Worm (Caenorhabditis elegans) whole organism, L2 larva: ENCODE results near the gene arid-1.
A peak's percentile ranks its signal among the peaks of the same experiment; 100 is the strongest.

Experiments used
- C34F6.9 ChIP-seq: fragments of 150-350 bp; optimal IDR thresholded peaks from 2 replicates; lab custom pipeline; 2014; ENCODE audit warnings: missing biosample characterization, missing genetic modification characterization
- F13H6.1 ChIP-seq: sonication (generic microtip); optimal IDR thresholded peaks from 2 replicates; lab custom pipeline; 2016; ENCODE audit warnings: missing genetic modification characterization, missing compliant biosample characterization
- R02D3.7 ChIP-seq: fragments of 150-350 bp; optimal IDR thresholded peaks from 2 replicates; lab custom pipeline; 2014; ENCODE audit warnings: missing biosample characterization, missing genetic modification characterization
- Y55F3AM.14 ChIP-seq: fragments of 200-800 bp; sonication (Bioruptor generic); optimal IDR thresholded peaks from 2 replicates; lab custom pipeline; 2018; ENCODE audit warnings: mild to moderate bottlenecking, missing genetic modification characterization, missing compliant biosample characterization
- ZK546.5 ChIP-seq: sonication (generic microtip); optimal IDR thresholded peaks from 2 replicates; lab custom pipeline; 2017; ENCODE audit warnings: missing biosample characterization, missing genetic modification characterization
- alr-1 ChIP-seq: fragments of 150-350 bp; optimal IDR thresholded peaks from 2 replicates; lab custom pipeline; 2014; ENCODE audit warnings: missing biosample characterization, missing genetic modification characterization
- aly-2 ChIP-seq: fragments of 150-350 bp; optimal IDR thresholded peaks from 2 replicates; lab custom pipeline; 2014; ENCODE audit warnings: missing biosample characterization, missing genetic modification characterization
- blmp-1 ChIP-seq: sonication (generic microtip); optimal IDR thresholded peaks from 2 replicates; lab custom pipeline; 2017; ENCODE audit warnings: missing genetic modification characterization, mild to moderate bottlenecking, missing compliant biosample characterization, antibody characterized with exemption, moderate library complexity; ENCODE audit not compliant: insufficient read depth
- ceh-16 ChIP-seq: fragments of 150-350 bp; optimal IDR thresholded peaks from 2 replicates; lab custom pipeline; 2014; ENCODE audit warnings: missing biosample characterization, missing genetic modification characterization
- ceh-82 ChIP-seq: fragments of 150-350 bp; optimal IDR thresholded peaks from 2 replicates; lab custom pipeline; 2014; ENCODE audit warnings: missing biosample characterization, missing genetic modification characterization
- crh-2 ChIP-seq: sonication (generic microtip); optimal IDR thresholded peaks from 2 replicates; lab custom pipeline; 2017; ENCODE audit warnings: missing biosample characterization, missing genetic modification characterization
- egl-27 ChIP-seq: sonication (generic microtip); optimal IDR thresholded peaks from 3 replicates; lab custom pipeline; 2017; ENCODE audit warnings: missing biosample characterization, missing genetic modification reagents, missing genetic modification characterization
- elt-1 ChIP-seq: fragments of 150-350 bp; optimal IDR thresholded peaks from 2 replicates; lab custom pipeline; 2014; ENCODE audit warnings: missing biosample characterization, missing genetic modification characterization
- elt-3 ChIP-seq: sonication (generic microtip); optimal IDR thresholded peaks from 2 replicates; lab custom pipeline; 2017; ENCODE audit warnings: missing biosample characterization, missing genetic modification characterization
- fos-1 ChIP-seq: fragments of 150-350 bp; optimal IDR thresholded peaks from 2 replicates; lab custom pipeline; 2014; ENCODE audit warnings: missing biosample characterization, missing genetic modification characterization
- gmeb-1 ChIP-seq: fragments of 150-350 bp; optimal IDR thresholded peaks from 2 replicates; lab custom pipeline; 2014; ENCODE audit warnings: missing biosample characterization, missing genetic modification characterization
- lin-13 ChIP-seq: fragments of 150-350 bp; optimal IDR thresholded peaks from 2 replicates; lab custom pipeline; 2014; ENCODE audit warnings: missing biosample characterization, missing genetic modification reagents, missing genetic modification characterization
- lin-39 ChIP-seq: fragments of 150-350 bp; optimal IDR thresholded peaks from 2 replicates; lab custom pipeline; 2014; ENCODE audit warnings: missing biosample characterization, missing genetic modification reagents, missing genetic modification characterization
- lsy-2 ChIP-seq, 2 experiments: fragments of 150-350 bp in 1 of 2; sonication (generic microtip) in 1 of 2; optimal IDR thresholded peaks; 2 replicates each; lab custom pipeline; 2014 to 2017; ENCODE audit warnings: missing biosample characterization in 2 of 2, missing genetic modification characterization in 2 of 2
- mbf-1 ChIP-seq: sonication (generic microtip); optimal IDR thresholded peaks from 2 replicates; lab custom pipeline; 2017; ENCODE audit warnings: missing biosample characterization, missing genetic modification characterization
- mdl-1 ChIP-seq, 2 experiments: fragments of 150-350 bp in 1 of 2; sonication (generic microtip) in 1 of 2; optimal IDR thresholded peaks; 2 replicates each; lab custom pipeline; 2017; ENCODE audit warnings: missing biosample characterization in 2 of 2, missing genetic modification characterization in 2 of 2
- nhr-10 ChIP-seq: sonication (generic microtip); optimal IDR thresholded peaks from 2 replicates; lab custom pipeline; 2017; ENCODE audit warnings: missing biosample characterization, missing genetic modification characterization
- nhr-11 ChIP-seq: fragments of 150-350 bp; optimal IDR thresholded peaks from 2 replicates; lab custom pipeline; 2014; ENCODE audit warnings: missing biosample characterization, missing genetic modification characterization
- nhr-12 ChIP-seq: fragments of 150-350 bp; optimal IDR thresholded peaks from 2 replicates; lab custom pipeline; 2014; ENCODE audit warnings: missing biosample characterization, missing genetic modification characterization
- nhr-129 ChIP-seq: fragments of 150-350 bp; optimal IDR thresholded peaks from 2 replicates; lab custom pipeline; 2014; ENCODE audit warnings: missing biosample characterization, missing genetic modification characterization
- nhr-21 ChIP-seq: fragments of 150-350 bp; optimal IDR thresholded peaks from 2 replicates; lab custom pipeline; 2014; ENCODE audit warnings: missing biosample characterization, missing genetic modification characterization
- nhr-23 ChIP-seq: fragments of 150-350 bp; optimal IDR thresholded peaks from 2 replicates; lab custom pipeline; 2014; ENCODE audit warnings: missing biosample characterization, missing genetic modification reagents, missing genetic modification characterization
- nhr-237 ChIP-seq: fragments of 150-350 bp; optimal IDR thresholded peaks from 2 replicates; lab custom pipeline; 2014; ENCODE audit warnings: missing biosample characterization, missing genetic modification characterization
- nhr-6 ChIP-seq: fragments of 150-350 bp; optimal IDR thresholded peaks from 2 replicates; lab custom pipeline; 2014; ENCODE audit warnings: missing biosample characterization, missing genetic modification characterization
- nhr-77 ChIP-seq: fragments of 150-350 bp; optimal IDR thresholded peaks from 2 replicates; lab custom pipeline; 2014; ENCODE audit warnings: missing biosample characterization, missing genetic modification characterization
- peb-1 ChIP-seq: fragments of 150-350 bp; optimal IDR thresholded peaks from 2 replicates; lab custom pipeline; 2014; ENCODE audit warnings: missing biosample characterization, missing genetic modification characterization
- sem-4 ChIP-seq: fragments of 150-350 bp; optimal IDR thresholded peaks from 2 replicates; lab custom pipeline; 2014; ENCODE audit warnings: missing biosample characterization, missing genetic modification reagents, missing genetic modification characterization
- skn-1 ChIP-seq: sonication (generic microtip); optimal IDR thresholded peaks from 2 replicates; lab custom pipeline; 2017; ENCODE audit warnings: missing biosample characterization, missing genetic modification characterization
- sma-3 ChIP-seq: sonication (generic microtip); optimal IDR thresholded peaks from 2 replicates; lab custom pipeline; 2016; ENCODE audit warnings: missing genetic modification reagents, missing genetic modification characterization, missing compliant biosample characterization
- sma-9 ChIP-seq, 2 experiments: fragments of 150-350 bp in 1 of 2; sonication (generic microtip) in 1 of 2; optimal IDR thresholded peaks; 2 replicates each; lab custom pipeline; 2014 to 2016; ENCODE audit warnings: missing genetic modification characterization in 2 of 2, mild to moderate bottlenecking in 1 of 2, missing biosample characterization in 1 of 2, missing compliant biosample characterization in 1 of 2, missing genetic modification reagents in 1 of 2, moderate library complexity in 1 of 2
- snpc-4 ChIP-seq: fragments of 150-350 bp; optimal IDR thresholded peaks from 2 replicates; lab custom pipeline; 2014; ENCODE audit warnings: missing biosample characterization, missing genetic modification characterization
- unc-55 ChIP-seq: fragments of 150-350 bp; sonication (generic microtip); optimal IDR thresholded peaks from 3 replicates; lab custom pipeline; 2014; ENCODE audit warnings: missing biosample characterization, missing genetic modification reagents, missing genetic modification characterization
- unc-62 ChIP-seq: fragments of 150-350 bp; optimal IDR thresholded peaks from 2 replicates; lab custom pipeline; 2014; ENCODE audit warnings: missing biosample characterization, missing genetic modification reagents, missing genetic modification characterization
- zag-1 ChIP-seq: fragments of 150-350 bp; optimal IDR thresholded peaks from 2 replicates; lab custom pipeline; 2014; ENCODE audit warnings: missing biosample characterization, missing genetic modification characterization
- ztf-1 ChIP-seq: fragments of 200-800 bp; sonication (Bioruptor generic); conservative IDR thresholded peaks from 2 replicates; pipeline ENCODE4 v1.3.6; 2022; ENCODE audit warnings: missing genetic modification characterization, missing compliant biosample characterization
- ztf-4 ChIP-seq: fragments of 150-350 bp; optimal IDR thresholded peaks from 2 replicates; lab custom pipeline; 2014; ENCODE audit warnings: missing biosample characterization, missing genetic modification characterization

The arid-1 gene

ce11 chrV:156044-156869 is 29.7 kb upstream of the arid-1 start, which contains the start of gene ttb-1:
ttb-1 (plus strand) TSS chrV:156819.
- TF ChIP-seq elt-3 (tag; lab: Kevin White, UChicago) = no peak
- no peak for TF ChIP-seq nhr-10 (tag; lab: Kevin White, UChicago)
- no peak for TF ChIP-seq alr-1 (tag; lab: Kevin White, UChicago)
- TF ChIP-seq egl-27 = peak; percentile 7
- TF ChIP-seq ztf-1 (GFP tag; lab: Robert Waterston, UW) = no peak
- TF ChIP-seq C34F6.9 (tag; lab: Kevin White, UChicago) = peak; percentile 67
- TF ChIP-seq unc-62 (GFP tag; lab: Kevin White, UChicago) = no peak
- TF ChIP-seq sma-9 (GFP tag; optimal IDR thresholded peaks at IDR 0.05; lab: Kevin White, UChicago) = no peak
- TF ChIP-seq sma-9 (tag; optimal IDR thresholded peaks at IDR 0.05; lab: Kevin White, UChicago) = no peak
- TF ChIP-seq lin-39 (tag; lab: Kevin White, UChicago) = no peak
- TF ChIP-seq gmeb-1 = peak; percentile 94
- TF ChIP-seq nhr-77 (tag; lab: Kevin White, UChicago) = no peak
- TF ChIP-seq mbf-1 (tag; lab: Kevin White, UChicago) = no peak
- no peak for TF ChIP-seq ceh-82
- TF ChIP-seq nhr-11 (tag; lab: Kevin White, UChicago) = no peak
- TF ChIP-seq sma-3 (GFP tag; lab: Kevin White, UChicago) = peak; percentile 28
- no peak for TF ChIP-seq ZK546.5 (tag; lab: Kevin White, UChicago)
- no peak for TF ChIP-seq ztf-4 (tag; lab: Kevin White, UChicago)
- no peak for TF ChIP-seq skn-1 (tag; lab: Kevin White, UChicago)
- TF ChIP-seq nhr-23 (tag; lab: Kevin White, UChicago) = no peak
- peak; percentile 32 for TF ChIP-seq snpc-4 (tag; lab: Kevin White, UChicago)
- peak in 1 of 2 experiments; percentile 76 for TF ChIP-seq lsy-2 (tag; optimal IDR thresholded peaks at IDR 0.05; lab: Kevin White, UChicago)
- TF ChIP-seq nhr-129 (tag; lab: Kevin White, UChicago) = peak; percentile 37
- no peak for TF ChIP-seq nhr-21
- peak; percentile 66 for TF ChIP-seq unc-55 (GFP tag; lab: Kevin White, UChicago)
- no peak for TF ChIP-seq fos-1
- TF ChIP-seq nhr-237 (tag; lab: Kevin White, UChicago) = no peak
- TF ChIP-seq Y55F3AM.14 (GFP tag; lab: Kevin White, UChicago) = no peak
- TF ChIP-seq mdl-1 (tag; optimal IDR thresholded peaks at IDR 0.05; lab: Kevin White, UChicago) = no peak
- no peak for TF ChIP-seq sem-4 (tag; lab: Kevin White, UChicago)
- no peak for TF ChIP-seq nhr-12 (tag; lab: Kevin White, UChicago)
- TF ChIP-seq lin-13 (GFP tag; lab: Kevin White, UChicago) = peak; percentile 26
- no peak for TF ChIP-seq ceh-16 (tag; lab: Kevin White, UChicago)
- TF ChIP-seq F13H6.1 = peak; percentile 6
- TF ChIP-seq zag-1 (tag; lab: Kevin White, UChicago) = no peak
- TF ChIP-seq crh-2 (tag; lab: Kevin White, UChicago) = peak; percentile 40
- no peak for TF ChIP-seq R02D3.7 (tag; lab: Kevin White, UChicago)
- TF ChIP-seq, all 48 proteins: peak for 11

ce11 chrV:166687-167086 is 19.3 kb upstream of the arid-1 start, which contains the start of gene Y108G3AL.2:
Y108G3AL.2 (plus strand) TSS chrV:166987.
- no peak for TF ChIP-seq mbf-1 (tag; lab: Kevin White, UChicago)
- TF ChIP-seq mdl-1 (tag; optimal IDR thresholded peaks at IDR 0.05; lab: Kevin White, UChicago) = no peak

ce11 chrV:172110-172509 is 13.9 kb upstream of the arid-1 start, which contains the start of gene cfap-36:
cfap-36 (minus strand) TSS chrV:172210.
- no peak for TF ChIP-seq peb-1 (tag; lab: Kevin White, UChicago)
- no peak for TF ChIP-seq mbf-1 (tag; lab: Kevin White, UChicago)
- TF ChIP-seq sma-9 (GFP tag; optimal IDR thresholded peaks at IDR 0.05; lab: Kevin White, UChicago) = no peak
- no peak for TF ChIP-seq sma-9 (tag; optimal IDR thresholded peaks at IDR 0.05; lab: Kevin White, UChicago)
- no peak for TF ChIP-seq nhr-12 (tag; lab: Kevin White, UChicago)
- TF ChIP-seq blmp-1 = no peak
- TF ChIP-seq Y55F3AM.14 (GFP tag; lab: Kevin White, UChicago) = no peak
- no peak for TF ChIP-seq nhr-6 (tag; lab: Kevin White, UChicago)
- TF ChIP-seq elt-1 (tag; lab: Kevin White, UChicago) = no peak
- no peak for TF ChIP-seq aly-2 (tag; lab: Kevin White, UChicago)
- TF ChIP-seq, all 48 proteins: peak for 0
